Worm (Caenorhabditis elegans) whole organism, L4 larva: Measurements from ENCODE around the gene T27E9.2.

ENCODE experiments used
- attf-4 ChIP-seq: sonication (generic microtip); optimal IDR thresholded peaks from 3 replicates; lab custom pipeline; 2017; ENCODE audit warnings: missing biosample characterization, missing genetic modification characterization
- ces-1 ChIP-seq: fragments of 150-350 bp; sonication (generic microtip); optimal IDR thresholded peaks from 4 replicates; lab custom pipeline; 2014; ENCODE audit warnings: missing biosample characterization, missing genetic modification reagents, missing genetic modification characterization
- daf-12 ChIP-seq: fragments of 150-350 bp; optimal IDR thresholded peaks from 2 replicates; lab custom pipeline; 2014; ENCODE audit warnings: missing biosample characterization, missing genetic modification reagents, missing genetic modification characterization
- egl-27 ChIP-seq: sonication (generic microtip); optimal IDR thresholded peaks from 3 replicates; lab custom pipeline; 2017; ENCODE audit warnings: missing biosample characterization, missing genetic modification reagents, missing genetic modification characterization
- hlh-11 ChIP-seq: fragments of 200-800 bp; sonication (Bioruptor generic); optimal IDR thresholded peaks from 2 replicates; lab custom pipeline; 2018; ENCODE audit warnings: mild to moderate bottlenecking, missing genetic modification characterization, missing compliant biosample characterization
- lin-15B ChIP-seq: fragments of 150-350 bp; sonication (generic microtip); optimal IDR thresholded peaks from 3 replicates; lab custom pipeline; 2014; ENCODE audit warnings: missing biosample characterization, missing genetic modification characterization
- mdt-29 ChIP-seq: fragments of 200-800 bp; sonication (Bioruptor generic); IDR thresholded peaks from 2 replicates; pipeline ENCODE4 v1.3.6; 2022; ENCODE audit warnings: missing genetic modification reagents, missing genetic modification characterization, missing compliant biosample characterization
- nhr-11 ChIP-seq: fragments of 150-350 bp; optimal IDR thresholded peaks from 2 replicates; lab custom pipeline; 2014; ENCODE audit warnings: missing biosample characterization, missing genetic modification characterization
- nhr-25 ChIP-seq: sonication (generic microtip); optimal IDR thresholded peaks from 2 replicates; lab custom pipeline; 2017; ENCODE audit warnings: missing genetic modification characterization, mild to moderate bottlenecking, missing compliant biosample characterization, antibody characterized with exemption, moderate library complexity, borderline replicate concordance; ENCODE audit not compliant: insufficient read depth
- nhr-28 ChIP-seq: fragments of 150-350 bp; optimal IDR thresholded peaks from 2 replicates; lab custom pipeline; 2014; ENCODE audit warnings: missing biosample characterization, missing genetic modification characterization
- nhr-77 ChIP-seq: fragments of 150-350 bp; optimal IDR thresholded peaks from 2 replicates; lab custom pipeline; 2014; ENCODE audit warnings: missing biosample characterization, missing genetic modification characterization

ce11 chrIII:13465918-13466592, 3.7 kb upstream of the T27E9.2 start, which contains the start of gene cdk-5:
- TF ChIP-seq nhr-77 (tag; lab: Kevin White, UChicago) (no peak), nhr-25 (tag; lab: Kevin White, UChicago) (no peak), ces-1 (GFP tag; lab: Kevin White, UChicago) (no peak), attf-4 (no peak), egl-27 (no peak), mdt-29 (GFP tag; lab: Robert Waterston, UW) (0 out of 2 replicates have a peak, but pooled peaks have one; percentile 45), daf-12 (no peak), nhr-28 (tag; lab: Kevin White, UChicago) (peak; percentile 47), lin-15B (tag; lab: Kevin White, UChicago) (no peak), hlh-11 (tag; lab: Kevin White, UChicago) (no peak), nhr-11 (tag; lab: Kevin White, UChicago) (peak; percentile 79)
